Fruit fly (Drosophila melanogaster) whole organism, larva: Measurements from ENCODE around the gene CG33687.

Experiments
- noc ChIP-seq: fragments of 200-800 bp; sonication (Bioruptor generic); optimal IDR thresholded peaks from 3 replicates; lab custom pipeline; 2019; ENCODE audit warnings: missing biosample characterization, mild to moderate bottlenecking, missing genetic modification characterization, moderate library complexity

Gene CG33687

DNA sequence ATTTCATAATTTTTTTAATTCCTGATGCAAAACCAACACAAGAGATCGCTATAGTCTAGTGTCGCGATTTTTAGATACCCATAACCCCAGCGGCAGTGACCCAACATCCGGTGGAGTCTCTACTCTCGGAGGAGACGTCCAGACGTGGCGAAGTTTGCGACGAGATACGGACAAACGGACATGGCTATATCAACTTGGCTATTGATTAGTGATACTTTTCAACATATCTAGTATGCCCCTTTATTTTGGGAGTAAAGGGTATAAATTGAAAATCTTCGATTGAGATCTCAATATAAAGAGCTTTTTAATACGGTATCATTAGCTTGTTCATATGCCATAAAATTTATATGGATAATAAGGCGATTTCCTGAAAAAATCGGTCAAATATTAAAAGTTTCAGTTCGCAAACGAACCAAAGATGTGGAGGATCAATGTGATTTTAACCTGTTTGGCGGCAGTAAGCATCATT is at the start of gene CG33687:
TSS of gene CG33687 (plus strand) at position 419 of the 469 bp plus-strand sequence.
- no peak for TF ChIP-seq noc (tag; lab: Kevin White, UChicago)

DNA sequence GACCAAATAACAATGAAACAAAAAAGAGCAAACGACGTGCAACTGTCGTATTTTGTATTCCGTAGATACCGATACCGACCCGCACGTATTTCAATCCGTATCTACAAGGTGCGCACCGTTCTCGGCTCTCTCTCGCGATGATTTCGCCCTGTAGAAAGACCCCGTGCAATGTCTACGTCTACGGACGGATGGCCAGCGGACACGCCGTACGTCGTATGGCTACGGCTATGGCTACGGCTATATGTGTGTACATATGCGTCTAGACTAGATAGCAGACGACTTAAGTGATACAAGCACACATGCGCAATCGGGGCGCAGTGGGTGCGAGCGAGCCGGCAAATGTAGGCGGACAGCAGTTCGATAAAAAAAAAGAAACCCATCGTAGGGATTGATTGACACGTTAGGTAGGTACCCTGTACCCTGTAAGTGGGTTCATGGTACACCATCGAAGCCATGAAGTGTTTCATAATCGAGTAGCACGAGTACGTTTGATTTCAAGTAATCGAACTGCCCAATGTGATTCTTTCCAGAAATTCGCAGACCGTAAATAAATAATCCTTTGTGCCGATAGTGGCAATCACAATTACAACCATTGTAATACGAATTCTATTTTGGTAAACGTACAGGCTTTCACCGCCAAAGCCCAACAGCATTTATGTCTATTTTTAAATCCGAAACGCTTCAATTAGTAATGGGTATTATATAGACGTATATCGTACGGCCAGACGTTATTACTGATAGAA is 48.1 kb upstream of the CG33687 start:
- peak; percentile 40 for TF ChIP-seq noc (tag; lab: Kevin White, UChicago)

DNA sequence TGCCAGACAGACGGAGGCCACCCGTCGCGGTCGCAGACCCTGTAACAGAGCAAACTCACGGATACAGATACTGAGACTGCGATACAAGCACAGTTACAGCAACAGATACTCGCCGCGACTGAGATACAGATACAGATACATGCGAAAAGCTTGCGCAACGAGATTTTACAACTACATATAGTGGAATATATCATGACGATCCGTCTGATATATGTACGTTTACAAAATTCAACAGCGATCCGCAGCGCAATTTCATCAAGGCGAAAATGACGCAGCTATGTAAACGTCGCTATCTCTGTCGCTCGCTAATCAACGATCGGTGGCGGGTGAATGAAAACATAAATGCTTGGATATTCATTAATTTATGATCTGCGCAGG is 47.5 kb upstream of the CG33687 start:
- no peak for TF ChIP-seq noc (tag; lab: Kevin White, UChicago)

DNA sequence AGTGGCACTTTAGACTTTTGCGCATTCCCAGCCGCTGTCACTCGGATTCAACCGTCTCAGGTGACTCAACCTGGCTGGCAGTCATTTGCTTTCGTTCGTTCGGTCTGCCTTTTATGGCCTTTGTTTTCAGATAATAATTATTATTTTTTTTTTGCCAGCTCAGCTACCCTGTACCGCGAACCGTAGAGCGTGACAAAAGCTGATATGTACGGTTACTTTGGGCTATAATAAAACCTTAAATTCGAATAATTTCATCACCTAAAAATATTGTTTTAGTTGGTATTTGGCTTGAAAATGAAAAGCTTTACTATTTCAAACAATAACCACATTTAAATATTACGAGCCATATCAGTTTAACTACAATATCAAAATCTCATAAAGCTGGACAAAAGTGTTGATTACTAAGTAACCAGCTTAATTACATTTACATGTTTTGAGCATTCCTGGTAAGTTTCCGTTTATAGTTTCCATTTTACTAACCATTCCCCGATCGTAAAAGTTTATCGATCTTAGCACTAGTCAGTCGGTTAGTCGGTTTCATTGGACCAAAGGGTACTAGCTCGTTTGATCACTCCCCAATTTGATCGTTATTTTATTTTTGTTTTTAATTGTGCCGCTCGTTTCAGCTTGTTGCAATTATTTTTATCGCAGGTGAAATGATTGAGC is 46.7 kb upstream of the CG33687 start:
- no peak for TF ChIP-seq noc (tag; lab: Kevin White, UChicago)

DNA sequence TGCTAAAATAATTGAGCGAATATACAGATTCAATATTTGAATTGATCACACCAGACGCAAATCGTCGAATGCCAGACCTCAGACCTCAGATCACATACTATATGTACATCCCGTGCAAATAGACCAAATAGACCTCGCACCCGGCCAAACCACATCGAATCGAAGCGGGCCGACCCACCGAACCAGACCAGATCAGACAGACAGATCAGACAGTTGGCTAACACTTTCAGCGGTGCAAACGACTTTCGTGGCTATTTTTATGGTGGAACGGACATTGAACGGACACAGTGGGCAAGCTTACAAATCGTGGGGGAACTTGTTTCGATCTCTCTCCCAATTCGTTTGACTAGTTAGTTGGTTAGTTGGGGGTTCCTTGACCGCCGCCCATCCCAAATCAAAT is 45.9 kb upstream of the CG33687 start:
- TF ChIP-seq noc (tag; lab: Kevin White, UChicago): no peak

DNA sequence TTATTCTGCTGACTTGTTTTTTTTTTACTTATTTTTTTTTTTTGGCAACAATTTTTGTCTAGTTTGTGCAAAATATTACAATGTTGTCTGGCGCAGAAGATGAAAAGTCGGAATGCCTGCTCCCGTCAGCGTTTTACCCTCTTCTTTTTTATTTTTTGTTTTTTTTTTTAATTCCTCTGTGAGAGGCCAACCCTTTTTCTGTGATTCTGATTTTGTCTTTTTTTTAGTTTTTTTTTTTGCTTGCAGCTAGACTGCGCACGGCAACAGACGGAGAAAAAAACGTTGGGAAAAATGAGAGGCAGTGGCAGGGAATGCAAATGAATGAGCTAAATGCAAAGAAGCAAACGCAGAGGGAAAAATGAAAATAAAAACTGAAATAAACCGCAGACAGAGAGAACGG is 44.6 kb upstream of the CG33687 start:
- TF ChIP-seq noc (tag; lab: Kevin White, UChicago): no peak

DNA sequence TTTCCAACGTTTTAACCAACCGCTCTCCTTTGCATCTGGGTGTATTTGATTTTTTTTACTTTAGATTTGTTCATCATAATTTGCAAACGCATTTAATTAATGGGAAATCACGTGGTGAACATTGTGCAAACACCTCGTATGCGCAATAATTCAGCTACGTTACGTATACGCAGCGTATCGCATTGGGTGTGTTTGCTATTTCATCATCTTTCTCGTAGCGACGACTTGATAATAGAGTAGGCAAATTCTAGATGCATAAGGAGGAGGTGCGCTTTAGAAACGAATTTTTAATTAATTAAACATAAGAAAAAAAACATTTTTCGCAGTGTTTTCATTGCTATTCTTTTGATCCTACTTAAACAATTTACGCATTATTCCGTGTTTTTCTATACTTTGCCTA is 44.0 kb upstream of the CG33687 start:
- no peak for TF ChIP-seq noc (tag; lab: Kevin White, UChicago)

DNA sequence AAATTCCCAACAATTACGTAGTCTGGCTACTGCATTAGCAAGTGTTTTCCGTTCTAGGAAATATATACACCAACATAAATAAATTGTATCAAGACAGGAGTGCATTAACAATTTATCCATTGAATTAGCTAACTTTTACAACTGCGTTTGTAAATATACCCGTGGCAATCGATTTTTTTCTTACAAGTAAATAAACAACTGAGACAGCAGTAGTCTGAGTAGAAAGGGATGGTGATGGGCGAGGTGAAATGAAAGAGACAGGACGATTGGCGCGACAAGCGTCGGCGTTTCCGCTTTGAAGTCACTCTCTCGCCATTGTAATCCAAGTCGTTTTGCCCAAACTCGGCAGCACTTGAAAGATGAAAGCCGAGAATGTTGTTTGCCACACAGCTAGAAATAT is 42.1 kb upstream of the CG33687 start:
- no peak for TF ChIP-seq noc (tag; lab: Kevin White, UChicago)

DNA sequence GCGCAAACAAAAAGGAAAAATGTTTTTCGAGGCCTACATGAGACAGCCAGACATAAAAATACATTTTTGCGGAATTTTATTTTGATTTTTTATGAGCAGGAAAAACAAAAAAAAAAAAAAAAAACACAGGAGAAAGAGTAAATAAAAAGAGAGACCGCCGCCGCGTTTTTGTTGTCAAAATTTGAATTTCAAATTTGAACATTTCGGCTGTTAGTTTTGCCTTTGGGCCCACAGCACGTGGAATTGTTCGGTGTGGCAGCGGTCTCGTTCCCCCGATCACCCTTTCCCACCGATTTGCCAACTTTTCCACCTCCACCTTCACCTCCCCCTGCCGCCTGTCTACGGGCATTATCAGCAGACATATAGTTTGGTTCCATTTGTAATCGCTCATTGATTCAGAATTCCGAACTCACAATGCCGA is 40.9 kb upstream of the CG33687 start:
- TF ChIP-seq noc (tag; lab: Kevin White, UChicago): no peak

DNA sequence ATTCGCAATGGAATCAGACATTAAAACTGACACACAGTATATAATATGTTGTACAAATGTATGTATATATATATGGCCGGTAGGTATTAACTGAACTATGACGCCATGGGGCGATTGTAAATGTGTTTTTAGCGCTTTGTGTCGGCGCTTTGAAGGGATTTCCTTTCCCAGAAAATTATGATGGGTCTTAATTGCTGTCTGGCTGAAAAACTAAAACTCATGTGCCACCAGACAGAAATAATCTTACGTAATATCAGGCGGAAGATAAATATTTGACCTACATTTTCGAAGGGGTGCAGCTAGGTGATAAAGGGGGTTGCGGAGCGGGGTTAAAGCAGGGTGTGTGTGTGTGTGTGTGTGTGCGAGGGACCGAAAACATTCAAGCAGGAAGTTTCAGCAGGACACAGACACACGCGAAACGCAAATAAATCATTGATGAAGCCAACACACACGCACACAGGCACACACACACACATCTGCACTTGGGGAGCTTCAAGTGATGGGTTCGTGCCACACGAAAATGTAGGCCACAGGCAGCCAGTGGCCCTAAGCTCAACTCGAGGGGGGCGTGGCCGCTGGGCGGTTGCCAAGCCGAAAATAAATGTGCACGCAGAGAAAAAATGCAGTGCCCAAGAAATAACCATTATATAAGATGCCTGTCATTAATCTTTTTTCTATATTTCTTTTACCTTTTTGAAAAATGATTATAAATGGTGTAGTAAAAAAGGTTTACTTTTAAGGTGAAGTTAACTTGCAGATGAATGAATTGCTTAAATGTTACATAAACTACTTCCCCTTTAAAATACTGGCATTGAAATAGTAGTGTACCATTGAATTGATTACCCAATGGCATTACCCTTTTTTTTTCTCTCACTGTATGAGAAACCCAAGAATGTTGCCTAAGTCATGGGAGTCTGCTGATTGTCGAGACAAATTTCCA is 40.1 kb upstream of the CG33687 start:
- no peak for TF ChIP-seq noc (tag; lab: Kevin White, UChicago)

DNA sequence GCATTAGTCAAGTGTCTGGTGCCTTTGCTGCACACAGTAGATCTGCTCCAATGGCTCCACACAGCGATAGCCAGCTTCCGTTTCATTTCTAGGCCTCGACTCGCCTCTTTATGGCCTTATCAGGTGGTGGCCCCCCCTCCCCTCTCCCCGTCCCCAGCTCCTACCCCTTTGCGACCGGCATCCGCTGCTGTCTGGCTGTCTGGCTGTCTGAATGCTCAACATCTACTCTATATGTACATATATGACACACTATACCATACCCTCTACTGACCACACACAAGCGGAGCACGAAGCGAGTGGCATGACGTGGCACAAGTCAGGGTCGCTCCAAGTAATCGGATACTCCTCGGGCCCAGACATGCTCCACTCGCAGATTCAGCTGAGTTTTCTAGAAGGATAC is 39.3 kb upstream of the CG33687 start:
- TF ChIP-seq noc (tag; lab: Kevin White, UChicago): no peak

DNA sequence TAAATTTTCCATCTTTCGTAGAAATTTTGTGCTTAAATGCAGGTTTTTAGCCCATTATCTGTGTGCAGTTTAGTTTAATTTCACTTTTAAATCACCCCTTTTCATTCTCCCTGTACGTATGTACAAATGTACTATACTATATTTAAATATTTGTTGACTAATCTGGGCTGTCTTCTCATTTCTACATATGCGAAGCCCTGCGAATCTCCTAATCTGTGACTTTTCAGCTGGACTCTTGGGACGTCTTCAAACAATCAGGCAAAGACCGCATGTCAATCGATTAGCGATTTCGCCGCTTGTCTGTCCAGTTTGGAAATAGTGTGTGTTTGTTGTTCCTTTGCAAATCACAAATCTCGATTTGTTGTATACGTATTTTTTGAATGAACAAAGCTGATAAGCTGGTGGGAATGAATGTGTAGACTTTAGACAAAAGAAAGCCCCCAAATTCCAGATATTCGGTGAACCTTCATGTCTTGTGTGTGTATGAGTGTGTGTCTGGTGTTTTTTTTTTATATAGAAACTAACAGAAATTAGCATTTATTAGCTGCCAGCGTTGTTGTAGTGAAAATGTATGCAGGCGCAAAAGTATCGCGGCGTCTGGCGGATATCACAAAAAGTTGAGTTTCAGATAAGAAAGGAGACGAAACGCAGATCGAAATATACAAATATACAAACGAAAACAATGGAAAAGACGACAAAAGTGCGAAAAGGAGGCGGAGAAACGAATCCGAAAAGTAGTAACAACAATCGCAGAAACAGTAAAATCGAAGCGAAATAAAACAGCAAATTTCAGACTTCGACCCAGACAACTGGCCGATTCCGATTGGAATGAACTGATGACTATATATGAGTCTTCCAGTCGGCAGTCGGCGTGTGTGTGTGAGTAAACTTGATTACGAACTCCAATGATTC is 38.3 kb upstream of the CG33687 start:
- peak; percentile 54 for TF ChIP-seq noc (tag; lab: Kevin White, UChicago)

DNA sequence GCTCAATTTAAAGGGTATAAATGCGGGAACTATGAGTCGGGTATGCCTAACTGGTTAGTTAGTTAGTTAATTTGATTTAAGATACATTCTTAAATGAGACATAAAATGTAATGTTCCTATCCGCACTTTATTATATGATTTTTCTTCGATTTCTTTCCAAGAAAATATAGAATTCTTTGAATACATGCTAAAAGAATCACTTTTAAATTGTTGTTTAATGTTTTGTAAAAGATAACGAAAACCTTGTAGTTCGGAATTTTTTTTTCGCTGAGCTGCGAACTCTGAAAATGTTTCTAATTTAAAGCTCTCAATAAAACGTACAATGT is 37.6 kb upstream of the CG33687 start:
- TF ChIP-seq noc (tag; lab: Kevin White, UChicago): peak; percentile 91

DNA sequence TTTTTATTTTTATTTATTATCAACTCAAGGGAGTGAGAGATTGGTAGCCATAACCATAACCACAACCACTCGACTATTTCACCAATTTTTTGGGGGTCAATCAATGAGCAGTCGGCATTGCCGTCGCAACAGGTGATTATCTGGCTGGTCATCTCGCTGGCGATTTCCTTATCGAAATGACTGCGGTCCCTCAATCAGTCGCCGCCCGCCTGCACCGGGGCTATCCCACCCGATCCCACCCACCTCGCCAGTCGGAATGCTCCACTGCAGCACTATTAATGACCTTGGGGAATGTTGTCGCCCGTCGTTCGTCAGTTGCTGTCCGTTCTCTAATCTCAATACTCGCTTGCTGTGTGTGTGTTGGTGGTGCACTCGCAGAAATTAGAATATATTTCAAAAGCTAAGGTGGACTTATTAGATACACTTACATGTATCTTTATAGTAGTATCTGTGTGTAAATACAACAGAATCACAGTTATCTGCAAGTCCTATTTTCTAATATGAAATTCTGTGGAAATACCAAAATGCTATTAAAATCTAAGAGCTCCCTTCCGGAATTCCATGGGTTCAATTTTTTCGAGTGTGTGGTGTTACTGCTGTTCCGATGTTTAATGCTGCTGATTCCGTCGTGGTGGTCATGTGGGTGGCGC is 37.1 kb upstream of the CG33687 start:
- TF ChIP-seq noc (tag; lab: Kevin White, UChicago): peak; percentile 95
